Worm (Caenorhabditis elegans) whole organism, early embryonic: ENCODE results near the gene K02F3.12.

ENCODE experiments used
- B0310.2 ChIP-seq: sonication (generic microtip); optimal IDR thresholded peaks from 2 replicates; lab custom pipeline; 2016; ENCODE audit warnings: mild to moderate bottlenecking, missing genetic modification characterization, missing compliant biosample characterization
- F13C5.2 ChIP-seq: sonication (generic microtip); optimal IDR thresholded peaks from 2 replicates; lab custom pipeline; 2017; ENCODE audit warnings: mild to moderate bottlenecking, missing genetic modification characterization, inconsistent platforms, missing compliant biosample characterization
- aly-1 ChIP-seq: sonication (generic microtip); optimal IDR thresholded peaks from 2 replicates; lab custom pipeline; 2016; ENCODE audit warnings: missing genetic modification characterization, missing compliant biosample characterization
- ama-1 ChIP-seq: fragments of 150-350 bp; optimal IDR thresholded peaks from 2 replicates; lab custom pipeline; 2014
- ceh-13 ChIP-seq: fragments of 200-800 bp; sonication (Bioruptor generic); optimal IDR thresholded peaks from 2 replicates; lab custom pipeline; 2018; ENCODE audit warnings: mild to moderate bottlenecking, missing genetic modification characterization, missing compliant biosample characterization
- ceh-36 ChIP-seq: sonication (generic microtip); optimal IDR thresholded peaks from 2 replicates; lab custom pipeline; 2016; ENCODE audit warnings: missing genetic modification characterization, inconsistent platforms, missing compliant biosample characterization
- ets-7 ChIP-seq: sonication (generic microtip); optimal IDR thresholded peaks from 2 replicates; lab custom pipeline; 2016; ENCODE audit warnings: missing genotype, missing genetic modification characterization, missing compliant biosample characterization
- flt-1 ChIP-seq: fragments of 200-800 bp; sonication (Bioruptor generic); IDR thresholded peaks from 2 replicates; pipeline ENCODE4 v1.3.6; 2022; ENCODE audit warnings: missing genetic modification characterization, missing compliant biosample characterization
- hmbx-1 ChIP-seq: sonication (generic microtip); optimal IDR thresholded peaks from 2 replicates; lab custom pipeline; 2016; ENCODE audit warnings: mild to moderate bottlenecking, missing genetic modification characterization, missing compliant biosample characterization
- hmg-4 ChIP-seq: fragments of 200-800 bp; sonication (Bioruptor generic); optimal IDR thresholded peaks from 2 replicates; lab custom pipeline; 2018; ENCODE audit warnings: mild to moderate bottlenecking, missing genetic modification characterization, missing compliant biosample characterization
- hnd-1 ChIP-seq: sonication (generic microtip); optimal IDR thresholded peaks from 2 replicates; lab custom pipeline; 2016; ENCODE audit warnings: missing genetic modification characterization, missing compliant biosample characterization
- pes-1 ChIP-seq: fragments of 200-800 bp; sonication (Bioruptor generic); IDR thresholded peaks from 2 replicates; pipeline ENCODE4 v1.3.6; 2022; ENCODE audit warnings: missing genetic modification reagents, missing genetic modification characterization, missing compliant biosample characterization
- scrt-1 ChIP-seq: fragments of 200-800 bp; sonication (Bioruptor generic); IDR thresholded peaks from 2 replicates; pipeline ENCODE4 v1.3.6; 2022; ENCODE audit warnings: missing genetic modification characterization, missing compliant biosample characterization
- sea-1 ChIP-seq: fragments of 200-800 bp; sonication (Bioruptor generic); conservative IDR thresholded peaks from 2 replicates; pipeline ENCODE4 v1.3.6; 2022; ENCODE audit warnings: missing genetic modification characterization, missing compliant biosample characterization
- tbx-11 ChIP-seq: fragments of 200-800 bp; sonication (Bioruptor generic); IDR thresholded peaks from 2 replicates; pipeline ENCODE4 v1.3.6; 2022; ENCODE audit warnings: missing genetic modification characterization, missing compliant biosample characterization
- tbx-37 ChIP-seq: fragments of 200-800 bp; sonication (Bioruptor generic); conservative IDR thresholded peaks from 2 replicates; pipeline ENCODE4 v1.3.6; 2022; ENCODE audit warnings: missing genetic modification reagents, missing genetic modification characterization, missing compliant biosample characterization
- tra-4 ChIP-seq: sonication (generic microtip); optimal IDR thresholded peaks from 2 replicates; lab custom pipeline; 2017; ENCODE audit warnings: missing genetic modification characterization, missing compliant biosample characterization

Gene K02F3.12

ce11 chrIII:896904-897303 lies 40.5 kb downstream of the K02F3.12 start:
- TF ChIP-seq ceh-36 (tag; lab: Kevin White, UChicago) = no peak
- TF ChIP-seq ceh-13 (GFP tag; lab: Kevin White, UChicago) = no peak

- no peak for TF ChIP-seq scrt-1 (GFP tag; lab: Robert Waterston, UW)
- no peak for TF ChIP-seq B0310.2 (tag; lab: Kevin White, UChicago)
- no peak for TF ChIP-seq F13C5.2 (tag; lab: Kevin White, UChicago)
- no peak for TF ChIP-seq ets-7
- no peak for TF ChIP-seq flt-1 (GFP tag; lab: Robert Waterston, UW)
- TF ChIP-seq tra-4 = no peak
- no peak for TF ChIP-seq aly-1 (tag; lab: Kevin White, UChicago)
- TF ChIP-seq hmbx-1 (tag; lab: Kevin White, UChicago) = no peak
- no peak for TF ChIP-seq tbx-37 (GFP tag; lab: Robert Waterston, UW)
- TF ChIP-seq ama-1 (lab: Kevin White, UChicago) = no peak
- no peak for TF ChIP-seq ceh-36 (tag; lab: Kevin White, UChicago)
These were observed 43.8 kb downstream of the K02F3.12 start for ce11 chrIII:900134-900533.

DNA sequence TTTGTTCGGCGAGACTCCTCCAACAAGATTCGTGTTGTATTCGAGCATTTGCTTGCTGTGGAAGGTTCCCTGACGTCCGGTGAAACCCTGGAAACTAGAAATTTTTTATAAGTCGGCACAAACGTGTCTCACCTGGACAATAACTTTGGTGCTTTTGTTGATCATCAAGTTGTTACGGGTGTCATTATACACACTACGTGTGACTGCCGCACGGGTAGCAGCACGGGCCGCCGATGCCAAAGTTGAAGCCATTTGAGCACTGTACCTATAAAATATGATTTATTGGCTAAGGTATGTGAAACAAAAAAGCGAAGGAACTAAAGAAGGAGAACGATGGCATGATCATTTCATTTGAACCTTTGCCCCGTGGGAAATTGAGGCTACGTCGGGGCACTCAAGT lies 44.8 kb downstream of the K02F3.12 start, which contains the start of gene sucl-2:
Gene sucl-2 (minus strand): TSS at position 265 of the 400 bp plus-strand sequence.
- TF ChIP-seq hnd-1 (tag; lab: Kevin White, UChicago) (no peak), sea-1 (no peak), tbx-37 (GFP tag; lab: Robert Waterston, UW) (no peak), tra-4 (no peak), hmg-4 (no peak), flt-1 (GFP tag; lab: Robert Waterston, UW) (no peak), ets-7 (no peak), tbx-11 (no peak), pes-1 (GFP tag; lab: Robert Waterston, UW) (no peak)

- TF ChIP-seq pes-1 (GFP tag; lab: Robert Waterston, UW) = no peak
- no peak for TF ChIP-seq tbx-11
- no peak for TF ChIP-seq ama-1 (lab: Kevin White, UChicago)
- no peak for TF ChIP-seq hmbx-1 (tag; lab: Kevin White, UChicago)
These were observed 45.4 kb downstream of the K02F3.12 start for ce11 chrIII:901600-902250.

DNA sequence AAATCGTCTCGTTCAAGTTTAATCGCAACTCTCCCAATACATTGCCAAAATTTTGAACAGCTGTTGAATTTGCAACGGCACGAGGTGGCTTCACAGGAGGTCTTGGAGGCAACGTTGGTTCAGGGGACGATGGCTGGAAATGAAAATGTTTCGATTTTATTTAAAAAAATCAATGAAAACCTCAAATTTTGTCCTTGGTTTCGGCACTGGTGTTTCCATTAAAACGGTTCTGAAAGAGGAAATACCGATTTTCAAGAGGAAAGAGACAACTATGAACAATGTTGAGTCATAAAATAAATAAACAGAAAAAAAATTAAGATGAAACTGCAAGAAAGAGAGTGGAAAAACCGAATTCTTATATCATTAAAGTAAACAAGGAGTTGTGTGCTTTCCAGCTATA lies 51.0 kb downstream of the K02F3.12 start, which contains the start of gene F23H11.4:
Gene F23H11.4 (minus strand): TSS at position 229 of the 400 bp plus-strand sequence.
- TF ChIP-seq hnd-1 (tag; lab: Kevin White, UChicago) (no peak), aly-1 (tag; lab: Kevin White, UChicago) (no peak), hmg-4 (no peak), tbx-37 (GFP tag; lab: Robert Waterston, UW) (no peak), scrt-1 (GFP tag; lab: Robert Waterston, UW) (no peak), B0310.2 (tag; lab: Kevin White, UChicago) (no peak), F13C5.2 (tag; lab: Kevin White, UChicago) (no peak), ceh-36 (tag; lab: Kevin White, UChicago) (no peak), ceh-13 (GFP tag; lab: Kevin White, UChicago) (no peak)

ce11 chrIII:907990-908389 lies 51.6 kb downstream of the K02F3.12 start:
- TF ChIP-seq sea-1 (no peak), ama-1 (lab: Kevin White, UChicago) (no peak), ceh-36 (tag; lab: Kevin White, UChicago) (no peak), hnd-1 (tag; lab: Kevin White, UChicago) (no peak)

- no peak for TF ChIP-seq scrt-1 (GFP tag; lab: Robert Waterston, UW)
- TF ChIP-seq hmg-4 = no peak
- TF ChIP-seq tbx-11 = no peak
- no peak for TF ChIP-seq tbx-37 (GFP tag; lab: Robert Waterston, UW)
- TF ChIP-seq aly-1 (tag; lab: Kevin White, UChicago) = no peak
- no peak for TF ChIP-seq ets-7
- no peak for TF ChIP-seq flt-1 (GFP tag; lab: Robert Waterston, UW)
- no peak for TF ChIP-seq ceh-36 (tag; lab: Kevin White, UChicago)
- no peak for TF ChIP-seq tra-4
- no peak for TF ChIP-seq B0310.2 (tag; lab: Kevin White, UChicago)
- no peak for TF ChIP-seq hmbx-1 (tag; lab: Kevin White, UChicago)
- no peak for TF ChIP-seq hnd-1 (tag; lab: Kevin White, UChicago)
- no peak for TF ChIP-seq sea-1
- TF ChIP-seq ceh-13 (GFP tag; lab: Kevin White, UChicago) = no peak
- no peak for TF ChIP-seq ama-1 (lab: Kevin White, UChicago)
- TF ChIP-seq pes-1 (GFP tag; lab: Robert Waterston, UW) = no peak
- no peak for TF ChIP-seq F13C5.2 (tag; lab: Kevin White, UChicago)
These were observed 53.2 kb downstream of the K02F3.12 start, which contains the start of gene crls-1 for ce11 chrIII:909540-909939. TSS of gene crls-1 (minus strand) at chrIII:909902.
